Worm (Caenorhabditis elegans) whole organism, late embryonic: ENCODE measurements around the gene aat-2.

ENCODE experiments used
- ceh-19 ChIP-seq: fragments of 200-800 bp; sonication (Bioruptor generic); optimal IDR thresholded peaks from 2 replicates; lab custom pipeline; 2018; ENCODE audit warnings: mild to moderate bottlenecking, missing genetic modification characterization, missing compliant biosample characterization
- ceh-30 ChIP-seq: fragments of 150-350 bp; optimal IDR thresholded peaks from 2 replicates; lab custom pipeline; 2014; ENCODE audit warnings: missing biosample characterization, missing genetic modification characterization
- ceh-34 ChIP-seq: sonication (generic microtip); optimal IDR thresholded peaks from 2 replicates; lab custom pipeline; 2016; ENCODE audit warnings: mild to moderate bottlenecking, missing genetic modification characterization, missing compliant biosample characterization
- elt-2 ChIP-seq: sonication (generic microtip); optimal IDR thresholded peaks from 2 replicates; lab custom pipeline; 2016; ENCODE audit warnings: missing genetic modification reagents, missing genetic modification characterization, missing compliant biosample characterization
- fax-1 ChIP-seq: sonication (generic microtip); optimal IDR thresholded peaks from 2 replicates; lab custom pipeline; 2016; ENCODE audit warnings: missing genotype, missing genetic modification characterization, missing compliant biosample characterization
- nfya-1 ChIP-seq: sonication (generic microtip); optimal IDR thresholded peaks from 2 replicates; lab custom pipeline; 2017; ENCODE audit warnings: missing genetic modification characterization, mild to moderate bottlenecking, missing compliant biosample characterization, antibody characterized with exemption, moderate library complexity
- nhr-11 ChIP-seq: fragments of 150-350 bp; optimal IDR thresholded peaks from 2 replicates; lab custom pipeline; 2014; ENCODE audit warnings: missing biosample characterization, missing genetic modification characterization
- pag-3 ChIP-seq: sonication (generic microtip); optimal IDR thresholded peaks from 2 replicates; lab custom pipeline; 2016; ENCODE audit warnings: missing compliant biosample characterization, missing genetic modification characterization, borderline replicate concordance
- pqm-1 ChIP-seq: sonication (generic microtip); optimal IDR thresholded peaks from 2 replicates; lab custom pipeline; 2016; ENCODE audit warnings: missing genetic modification characterization, missing compliant biosample characterization

DNA sequence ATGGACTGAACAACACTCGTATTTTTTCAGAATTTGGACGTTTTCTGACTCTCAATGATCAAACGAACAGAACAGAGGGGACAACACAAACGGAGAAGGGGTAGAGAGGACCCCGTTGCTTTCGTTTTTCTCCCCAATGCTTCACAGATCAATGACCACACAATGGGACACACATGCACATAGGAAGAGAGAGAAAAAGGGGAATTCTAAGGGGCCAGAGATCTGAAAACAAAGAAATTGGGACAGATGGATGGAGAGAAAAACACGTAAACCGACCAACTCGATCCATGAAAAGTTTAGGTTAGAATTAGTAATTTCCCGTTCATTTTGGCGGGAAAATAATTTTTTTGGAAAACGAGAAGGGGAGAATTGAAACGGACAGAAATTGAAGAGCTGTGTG is 24.3 kb upstream of the aat-2 start:
- TF ChIP-seq nfya-1 (tag; lab: Kevin White, UChicago) (no peak), fax-1 (tag; lab: Kevin White, UChicago) (no peak), ceh-34 (no peak), nhr-11 (tag; lab: Kevin White, UChicago) (no peak), ceh-30 (tag; lab: Kevin White, UChicago) (no peak), pqm-1 (tag; lab: Kevin White, UChicago) (no peak), pag-3 (no peak), ceh-19 (no peak), elt-2 (tag; lab: Kevin White, UChicago) (no peak)
